Fruit fly (Drosophila melanogaster): ENCODE measurements around the gene ATPsynbetaL.

ATPsynbetaL gene

dm6 chr3L:16087323-16087816 lies 10.3 kb upstream of the ATPsynbetaL start, which contains the start of gene Tasp1 (continued):
- TF ChIP-seq CG6854 (GFP tag; optimal IDR thresholded peaks at IDR 0.05): no peak
- TF ChIP-seq CG32767 (GFP tag; IDR thresholded peaks at IDR 0.05): peak; percentile 52; the same call in 1 of the 2 replicates
- no peak; the same call in 1 of the 2 replicates for TF ChIP-seq NFAT (GFP tag; IDR thresholded peaks at IDR 0.05)
- TF ChIP-seq CG18011 (GFP tag; optimal IDR thresholded peaks at IDR 0.05): no peak
- TF ChIP-seq CG12659 (GFP tag; optimal IDR thresholded peaks at IDR 0.05): peak; percentile 75
- TF ChIP-seq caup (GFP tag; optimal IDR thresholded peaks at IDR 0.05; ENCODE audit: severe bottlenecking): peak; percentile 48
- peak; percentile 21 for TF ChIP-seq Mad (GFP tag; optimal IDR thresholded peaks at IDR 0.05)
- TF ChIP-seq sd (tag; optimal IDR thresholded peaks at IDR 0.05): peak; percentile 86
- TF ChIP-seq ken (GFP tag; IDR thresholded peaks at IDR 0.05): peak; percentile 57; the same call in 2 of the 3 replicates
- TF ChIP-seq CG15011 (GFP tag; optimal IDR thresholded peaks at IDR 0.05): no peak
- TF ChIP-seq CG13296 (GFP tag; optimal IDR thresholded peaks at IDR 0.05): peak; percentile 55
- peak in 1 of 2 experiments; percentile 4 for TF ChIP-seq Hr51 (GFP tag; optimal IDR thresholded peaks at IDR 0.05)
- TF ChIP-seq CG10321 (GFP tag; IDR thresholded peaks at IDR 0.05): no peak
- peak; percentile 35 for TF ChIP-seq CG18476 (GFP tag; optimal IDR thresholded peaks at IDR 0.05)
- TF ChIP-seq CG3847 (GFP tag; IDR thresholded peaks at IDR 0.05): peak; percentile 56
- peak; percentile 36 for TF ChIP-seq Drgx (GFP tag; IDR thresholded peaks at IDR 0.05)
- TF ChIP-seq CoRest (tag; optimal IDR thresholded peaks at IDR 0.05): peak; percentile 82
- TF ChIP-seq CG18764 (GFP tag; optimal IDR thresholded peaks at IDR 0.05): peak; percentile 27
- peak; percentile 80 for TF ChIP-seq CG6689 (GFP tag; IDR thresholded peaks at IDR 0.05)
- TF ChIP-seq ssp (GFP tag; IDR thresholded peaks at IDR 0.05): peak; percentile 47
- TF ChIP-seq Atf6 (GFP tag; IDR thresholded peaks at IDR 0.05): peak; percentile 74
- peak in 1 of 3 experiments; percentile 33 for TF ChIP-seq Stat92E (GFP tag; optimal IDR thresholded peaks at IDR 0.05)
- 0 out of 2 replicates have a peak, but pooled peaks have one; percentile 9 for TF ChIP-seq wdn (GFP tag; IDR thresholded peaks at IDR 0.05)
- TF ChIP-seq HHEX (GFP tag; optimal IDR thresholded peaks at IDR 0.05): peak; percentile 5
- TF ChIP-seq CG4820 (GFP tag; optimal IDR thresholded peaks at IDR 0.05): peak; percentile 36
- TF ChIP-seq Nf-YA (GFP tag; IDR thresholded peaks at IDR 0.05): peak; percentile 39; the same call in 1 of the 2 replicates
- TF ChIP-seq kay (GFP tag; optimal IDR thresholded peaks at IDR 0.05): peak; percentile 2
- peak; percentile 67 for TF ChIP-seq CG8388 (GFP tag; optimal IDR thresholded peaks at IDR 0.05)
- TF ChIP-seq CG13424 (tag; optimal IDR thresholded peaks at IDR 0.05): peak; percentile 77
- no peak for TF ChIP-seq CG6765 (GFP tag; optimal IDR thresholded peaks at IDR 0.05)
- TF ChIP-seq amos (GFP tag; IDR thresholded peaks at IDR 0.05; ENCODE audit: partially characterized antibody): peak; percentile 28; the same call in 1 of the 2 replicates
- peak; percentile 47; the same call in 1 of the 2 replicates for TF ChIP-seq CG4360 (GFP tag; IDR thresholded peaks at IDR 0.05)
- no peak; the same call in 2 of the 3 replicates for TF ChIP-seq CG34224 (GFP tag; IDR thresholded peaks at IDR 0.05; ENCODE audit: partially characterized antibody)
- TF ChIP-seq bsh (GFP tag; optimal IDR thresholded peaks at IDR 0.05): peak in 1 of 2 experiments; percentile 74
- TF ChIP-seq tll (GFP tag; optimal IDR thresholded peaks at IDR 0.05): no peak
- 0 out of 2 replicates have a peak, but pooled peaks have one; percentile 32 for TF ChIP-seq Taf1 (GFP tag; IDR thresholded peaks at IDR 0.05)
- TF ChIP-seq ro (GFP tag; IDR thresholded peaks at IDR 0.05): 0 out of 2 replicates have a peak, but pooled peaks have one; percentile 32
- peak; percentile 71 for TF ChIP-seq CG10979 (tag; optimal IDR thresholded peaks at IDR 0.05)
- TF ChIP-seq grn (GFP tag; optimal IDR thresholded peaks at IDR 0.05): no peak
- peak; percentile 39; the same call in 1 of the 2 replicates for TF ChIP-seq rib (GFP tag; IDR thresholded peaks at IDR 0.05)
- TF ChIP-seq CG7963 (GFP tag; IDR thresholded peaks at IDR 0.05; ENCODE audit: partially characterized antibody): no peak
- no peak for TF ChIP-seq crc (GFP tag; optimal IDR thresholded peaks at IDR 0.05)
- no peak for TF ChIP-seq nom (GFP tag; optimal IDR thresholded peaks at IDR 0.05)
- peak; percentile 16 for TF ChIP-seq tup (GFP tag; optimal IDR thresholded peaks at IDR 0.05)
- TF ChIP-seq Hr3 (GFP tag; optimal IDR thresholded peaks at IDR 0.05): peak; percentile 49
- TF ChIP-seq ranshi (GFP tag; IDR thresholded peaks at IDR 0.05): 0 out of 2 replicates have a peak, but pooled peaks have one; percentile 64
- TF ChIP-seq sug (tag; optimal IDR thresholded peaks at IDR 0.05): peak; percentile 47
- peak; percentile 60 for TF ChIP-seq CG1024 (GFP tag; IDR thresholded peaks at IDR 0.05)

Measured in whole organism, embryonic.